Fruit fly (Drosophila melanogaster) whole organism, embryonic: ENCODE measurements around the gene CG4004.

Experiments
- Adf1 ChIP-seq: fragments of 200-800 bp; sonication (Bioruptor generic); IDR thresholded peaks from 2 replicates; pipeline ENCODE4 v1.3.6; 2022; ENCODE audit warnings: missing biosample characterization, missing genetic modification characterization
- Atf3 ChIP-seq: fragments of 200-800 bp; sonication (Bioruptor generic); optimal IDR thresholded peaks from 3 replicates; lab custom pipeline; 2016; ENCODE audit warnings: missing biosample characterization, missing genetic modification characterization
- B-H1 ChIP-seq: fragments of 200-800 bp; sonication (Bioruptor generic); IDR thresholded peaks from 3 replicates; pipeline ENCODE4 v1.3.6; 2022; ENCODE audit warnings: missing biosample characterization, missing genetic modification characterization
- CG10959 ChIP-seq: fragments of 200-800 bp; sonication (Bioruptor generic); IDR thresholded peaks from 2 replicates; pipeline ENCODE4 v1.3.6; 2022; ENCODE audit warnings: missing biosample characterization, missing genetic modification characterization
- CG14050 ChIP-seq: fragments of 200-800 bp; sonication (Bioruptor generic); IDR thresholded peaks from 3 replicates; pipeline ENCODE4 v1.3.6; 2022; ENCODE audit warnings: missing biosample characterization, missing genetic modification characterization
- CG32532 ChIP-seq: fragments of 200-800 bp; sonication (Bioruptor generic); IDR thresholded peaks from 2 replicates; pipeline ENCODE4 v1.3.6; 2022; ENCODE audit warnings: missing biosample characterization, missing genetic modification characterization
- CG4707 ChIP-seq: fragments of 200-800 bp; sonication (Bioruptor generic); optimal IDR thresholded peaks from 2 replicates; lab custom pipeline; 2018; ENCODE audit warnings: missing biosample characterization, mild to moderate bottlenecking, missing genetic modification characterization, moderate library complexity
- CG5180 ChIP-seq: fragments of 200-800 bp; sonication (Bioruptor generic); optimal IDR thresholded peaks from 3 replicates; lab custom pipeline; 2017; ENCODE audit warnings: missing biosample characterization, missing genetic modification characterization, mild to moderate bottlenecking, moderate library complexity, missing genetic modification reagents
- CG6813 ChIP-seq: fragments of 200-800 bp; sonication (Bioruptor generic); optimal IDR thresholded peaks from 2 replicates; lab custom pipeline; 2017; ENCODE audit warnings: missing biosample characterization, missing genetic modification characterization, mild to moderate bottlenecking, moderate library complexity, missing genetic modification reagents
- CG7556 ChIP-seq: fragments of 200-800 bp; sonication (Bioruptor generic); optimal IDR thresholded peaks from 2 replicates; lab custom pipeline; 2017; ENCODE audit warnings: missing biosample characterization, mild to moderate bottlenecking, missing genetic modification characterization
- CG7745 ChIP-seq: fragments of 200-800 bp; sonication (Bioruptor generic); optimal IDR thresholded peaks from 2 replicates; lab custom pipeline; 2018; ENCODE audit warnings: missing biosample characterization, mild to moderate bottlenecking, missing genetic modification characterization, moderate library complexity
- CHES-1-like ChIP-seq: fragments of 200-800 bp; sonication (Bioruptor generic); optimal IDR thresholded peaks from 2 replicates; lab custom pipeline; 2016; ENCODE audit warnings: missing biosample characterization, missing genetic modification characterization
- CrebB ChIP-seq: fragments of 200-800 bp; sonication (Bioruptor generic); optimal IDR thresholded peaks from 3 replicates; lab custom pipeline; 2018; ENCODE audit warnings: missing biosample characterization, mild to moderate bottlenecking, missing genetic modification characterization
- Dad ChIP-seq: fragments of 200-800 bp; sonication (Bioruptor generic); optimal IDR thresholded peaks from 3 replicates; lab custom pipeline; 2016; ENCODE audit warnings: missing biosample characterization, missing genetic modification characterization
- Dek ChIP-seq: fragments of 200-800 bp; sonication (Bioruptor generic); optimal IDR thresholded peaks from 3 replicates; lab custom pipeline; 2019; ENCODE audit warnings: missing biosample characterization, mild to moderate bottlenecking, missing genetic modification characterization, moderate library complexity
- Drgx ChIP-seq: fragments of 200-800 bp; sonication (Bioruptor generic); IDR thresholded peaks from 2 replicates; pipeline ENCODE4 v1.3.6; 2022; ENCODE audit warnings: missing biosample characterization, missing genetic modification characterization
- Ets97D ChIP-seq: fragments of 200-800 bp; sonication (Bioruptor generic); optimal IDR thresholded peaks from 3 replicates; lab custom pipeline; 2016; ENCODE audit warnings: missing biosample characterization, missing genetic modification characterization
- Fer1 ChIP-seq: fragments of 200-800 bp; sonication (Bioruptor generic); optimal IDR thresholded peaks from 2 replicates; lab custom pipeline; 2017; ENCODE audit warnings: missing biosample characterization, mild to moderate bottlenecking, missing genetic modification characterization
- HLHmδ ChIP-seq: fragments of 200-800 bp; sonication (Bioruptor generic); optimal IDR thresholded peaks from 2 replicates; lab custom pipeline; 2018; ENCODE audit warnings: missing biosample characterization, mild to moderate bottlenecking, missing genetic modification characterization, moderate library complexity
- Jarid2 ChIP-seq: fragments of 200-800 bp; sonication (Bioruptor generic); optimal IDR thresholded peaks from 3 replicates; lab custom pipeline; 2017; ENCODE audit warnings: mild to moderate bottlenecking, missing biosample characterization, missing genetic modification reagents, missing genetic modification characterization
- Lhr ChIP-seq: fragments of 200-800 bp; sonication (Bioruptor generic); optimal IDR thresholded peaks from 3 replicates; lab custom pipeline; 2017; ENCODE audit warnings: mild to moderate bottlenecking, missing biosample characterization, missing genetic modification reagents, missing genetic modification characterization
- Lim3 ChIP-seq: fragments of 200-800 bp; sonication (Bioruptor generic); IDR thresholded peaks from 2 replicates; pipeline ENCODE4 v1.3.6; 2022; ENCODE audit warnings: missing biosample characterization, missing genetic modification characterization
- Med ChIP-seq: fragments of 200-800 bp; sonication (Bioruptor generic); peaks from one replicate; lab custom pipeline; 2016; ENCODE audit warnings: missing biosample characterization, missing genetic modification characterization, mild to moderate bottlenecking, inconsistent platforms, moderate library complexity
- Meics ChIP-seq: fragments of 200-800 bp; sonication (Bioruptor generic); optimal IDR thresholded peaks from 2 replicates; lab custom pipeline; 2017; ENCODE audit warnings: missing biosample characterization, mild to moderate bottlenecking, missing genetic modification characterization
- Mrtf ChIP-seq: fragments of 200-800 bp; sonication (Bioruptor generic); IDR thresholded peaks from 3 replicates; pipeline ENCODE4 v1.3.6; 2022; ENCODE audit warnings: missing biosample characterization, missing genetic modification characterization
- Scr ChIP-seq: fragments of 200-800 bp; sonication (Bioruptor generic); IDR thresholded peaks from 2 replicates; pipeline ENCODE4 v1.3.6; 2022; ENCODE audit warnings: missing biosample characterization, missing genetic modification characterization; ENCODE audit not compliant: partially characterized antibody
- crol ChIP-seq: fragments of 200-800 bp; sonication (Bioruptor generic); IDR thresholded peaks from 2 replicates; pipeline ENCODE4 v1.3.6; 2022; ENCODE audit warnings: missing biosample characterization, missing genetic modification characterization
- dpn ChIP-seq, 2 experiments: fragments of 200-800 bp; sonication (Bioruptor generic); optimal IDR thresholded peaks; 3 replicates each; lab custom pipeline; 2016; ENCODE audit warnings: missing biosample characterization in 2 of 2, missing genetic modification characterization in 2 of 2
- gfzf ChIP-seq: fragments of 200-800 bp; sonication (Bioruptor generic); optimal IDR thresholded peaks from 2 replicates; lab custom pipeline; 2016; ENCODE audit warnings: missing biosample characterization, mild to moderate bottlenecking, missing genetic modification characterization, moderate library complexity
- jigr1 ChIP-seq: fragments of 200-800 bp; sonication (Bioruptor generic); IDR thresholded peaks from 3 replicates; pipeline ENCODE4 v1.3.6; 2022; ENCODE audit warnings: missing biosample characterization, missing genetic modification characterization
- lilli ChIP-seq: fragments of 200-800 bp; sonication (Bioruptor generic); optimal IDR thresholded peaks from 3 replicates; lab custom pipeline; 2016; ENCODE audit warnings: missing biosample characterization, missing genetic modification characterization
- odd ChIP-seq: fragments of 200-800 bp; sonication (Bioruptor generic); optimal IDR thresholded peaks from 2 replicates; lab custom pipeline; 2017; ENCODE audit warnings: missing biosample characterization, mild to moderate bottlenecking, missing genetic modification characterization
- sens ChIP-seq: fragments of 200-800 bp; sonication (Bioruptor generic); peaks from one replicate; lab custom pipeline; 2016; ENCODE audit warnings: missing biosample characterization, missing genetic modification characterization
- sqz ChIP-seq: fragments of 200-800 bp; sonication (Bioruptor generic); optimal IDR thresholded peaks from 3 replicates; lab custom pipeline; 2018; ENCODE audit warnings: missing biosample characterization, mild to moderate bottlenecking, missing genetic modification characterization
- wek ChIP-seq: fragments of 200-800 bp; sonication (Bioruptor generic); optimal IDR thresholded peaks from 3 replicates; lab custom pipeline; 2018; ENCODE audit warnings: missing biosample characterization, mild to moderate bottlenecking, missing genetic modification characterization, moderate library complexity

Gene CG4004

dm6 chrX:12784690-12785441, 40.9 kb downstream of the CG4004 start, which contains the start of gene CG32647 (continued):
- TF ChIP-seq gfzf (GFP tag; lab: Kevin White, UChicago) (no peak), CHES-1-like (GFP tag; lab: Kevin White, UChicago) (no peak), CG6813 (GFP tag; lab: Kevin White, UChicago) (no peak), CG4707 (GFP tag; lab: Kevin White, UChicago) (no peak), Meics (peak; percentile 18), CG7556 (GFP tag; lab: Kevin White, UChicago) (no peak), Jarid2 (GFP tag; lab: Kevin White, UChicago) (peak; percentile 79), CG7745 (no peak), sens (GFP tag; lab: Kevin White, UChicago) (peak; percentile 22), Med (peak; percentile 79), odd (GFP tag; lab: Kevin White, UChicago) (no peak), Atf3 (GFP tag; lab: Kevin White, UChicago) (no peak), CrebB (tag; lab: Kevin White, UChicago) (no peak), CG14050 (GFP tag; lab: Robert Waterston, UW) (no peak), Ets97D (GFP tag; lab: Kevin White, UChicago) (peak; percentile 81), lilli (GFP tag; lab: Kevin White, UChicago) (no peak), Dek (tag; lab: Kevin White, UChicago) (no peak), CG5180 (peak; percentile 98), Scr (GFP tag; lab: Robert Waterston, UW) (no peak), Drgx (GFP tag; lab: Robert Waterston, UW) (0 out of 2 replicates have a peak, but pooled peaks have one; percentile 33), Dad (GFP tag; lab: Kevin White, UChicago) (no peak), wek (no peak), HLHmδ (GFP tag; lab: Kevin White, UChicago) (no peak), Mrtf (GFP tag; lab: Robert Waterston, UW) (no peak), CG10959 (GFP tag; lab: Robert Waterston, UW) (no peak), Fer1 (GFP tag; lab: Kevin White, UChicago) (peak; percentile 50), crol (GFP tag; lab: Robert Waterston, UW) (no peak), Lhr (GFP tag; lab: Kevin White, UChicago) (no peak), Adf1 (GFP tag; lab: Robert Waterston, UW) (peak; percentile 12; the same call in 1 of the 2 replicates), jigr1 (no peak), sqz (no peak), B-H1 (GFP tag; lab: Robert Waterston, UW) (no peak), Lim3 (GFP tag; lab: Robert Waterston, UW) (no peak), CG32532 (GFP tag; lab: Robert Waterston, UW) (no peak), dpn (GFP tag; optimal IDR thresholded peaks at IDR 0.05; lab: Kevin White, UChicago) (no peak)
